Fruit fly (Drosophila melanogaster) whole organism: ENCODE results near the gene Naa30A.

Source experiments
- CG8478 ChIP-seq: fragments of >200 bp; optimal IDR thresholded peaks from 2 replicates; lab custom pipeline; 2018; ENCODE audit warnings: inconsistent platforms
- Dll ChIP-seq: fragments of >200 bp; optimal IDR thresholded peaks from 2 replicates; lab custom pipeline; 2017
- EcR ChIP-seq, 2 experiments: fragments of >200 bp; optimal IDR thresholded peaks; 2 replicates each; lab custom pipeline; 2017; ENCODE audit warnings: missing biosample characterization in 2 of 2, missing genetic modification characterization in 2 of 2, missing genetic modification reagents in 2 of 2
- pan ChIP-seq: fragments of >200 bp; optimal IDR thresholded peaks from 2 replicates; lab custom pipeline; 2017
- psq ChIP-seq: fragments of >200 bp; optimal IDR thresholded peaks from 2 replicates; lab custom pipeline; 2017
- usp ChIP-seq: fragments of >200 bp; optimal IDR thresholded peaks from 2 replicates; lab custom pipeline; 2017; ENCODE audit warnings: missing biosample characterization, missing genetic modification characterization, mixed read lengths

Naa30A gene

dm6 chrX:1341944-1342392, at the start of gene Naa30A:
Gene Naa30A, plus strand, starts transcription at chrX:1342106.
- TF ChIP-seq pan (lab: Kevin White, UChicago) (no peak), CG8478 (lab: Kevin White, UChicago) (no peak), EcR (GFP tag; optimal IDR thresholded peaks at IDR 0.05; lab: Kevin White, UChicago) (no peak), psq (lab: Kevin White, UChicago) (no peak), usp (GFP tag; lab: Kevin White, UChicago) (no peak), Dll (lab: Kevin White, UChicago) (no peak)

DNA sequence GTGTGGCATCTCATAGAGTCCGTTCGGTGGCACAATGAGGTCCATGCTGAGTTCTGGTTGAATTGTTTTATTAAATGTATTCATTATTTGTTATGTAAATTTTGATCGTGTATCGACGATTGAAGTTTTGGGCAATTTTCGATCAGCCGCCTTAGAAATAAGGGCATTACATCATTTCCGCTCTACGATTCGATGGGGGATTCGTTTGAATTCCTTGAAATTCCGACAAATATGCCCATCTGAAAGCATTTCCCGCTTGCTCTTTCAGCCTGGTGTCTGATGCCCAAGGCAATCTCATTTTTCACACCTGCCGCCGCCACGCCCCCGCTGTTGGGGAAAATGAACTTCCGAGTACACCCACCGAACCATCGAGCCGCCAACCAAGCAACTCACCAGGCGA, 43.6 kb upstream of the Naa30A start, which contains the start of gene CG32811:
TSS of gene CG32811 (minus strand) at position 101 of the 400 bp plus-strand sequence.
- TF ChIP-seq CG8478 (lab: Kevin White, UChicago), result no peak
- TF ChIP-seq Dll (lab: Kevin White, UChicago), result no peak
- no peak for TF ChIP-seq psq (lab: Kevin White, UChicago)
- no peak for TF ChIP-seq pan (lab: Kevin White, UChicago)
- no peak for TF ChIP-seq usp (GFP tag; lab: Kevin White, UChicago)

dm6 chrX:1299928-1300327, 42.0 kb upstream of the Naa30A start:
- TF ChIP-seq psq (lab: Kevin White, UChicago) (no peak), pan (lab: Kevin White, UChicago) (no peak), Dll (lab: Kevin White, UChicago) (no peak), EcR (GFP tag; optimal IDR thresholded peaks at IDR 0.05; lab: Kevin White, UChicago) (no peak), usp (GFP tag; lab: Kevin White, UChicago) (no peak), CG8478 (lab: Kevin White, UChicago) (no peak)

DNA sequence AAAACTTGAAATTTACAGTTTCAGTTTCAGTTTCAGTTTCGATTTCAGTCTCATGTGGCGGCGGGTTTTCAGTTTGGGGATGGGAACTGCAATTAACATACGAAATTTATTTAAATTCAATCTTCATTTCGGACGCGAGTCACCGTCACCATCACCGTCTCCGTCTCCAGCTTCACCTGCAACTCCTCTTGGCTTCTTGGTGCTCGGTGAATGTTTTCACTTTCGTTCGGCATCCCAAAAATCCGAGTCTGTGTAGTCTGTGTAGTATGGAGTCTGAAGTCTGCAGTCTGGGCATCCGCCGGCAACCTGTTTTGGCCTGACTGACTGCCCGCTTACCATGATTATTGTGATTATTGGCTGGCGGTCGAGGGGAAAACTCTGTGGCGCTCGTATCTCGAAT, 37.9 kb upstream of the Naa30A start:
- TF ChIP-seq EcR (GFP tag; optimal IDR thresholded peaks at IDR 0.05; lab: Kevin White, UChicago), result no peak
- TF ChIP-seq psq (lab: Kevin White, UChicago), result no peak
- no peak for TF ChIP-seq pan (lab: Kevin White, UChicago)
- no peak for TF ChIP-seq usp (GFP tag; lab: Kevin White, UChicago)
- no peak for TF ChIP-seq CG8478 (lab: Kevin White, UChicago)
- TF ChIP-seq Dll (lab: Kevin White, UChicago), result no peak

- TF ChIP-seq CG8478 (lab: Kevin White, UChicago) (no peak), Dll (lab: Kevin White, UChicago) (no peak), usp (GFP tag; lab: Kevin White, UChicago) (no peak), psq (lab: Kevin White, UChicago) (no peak), EcR (GFP tag; optimal IDR thresholded peaks at IDR 0.05; lab: Kevin White, UChicago) (no peak)
Observed at dm6 chrX:1308444-1308843, 33.5 kb upstream of the Naa30A start.

DNA sequence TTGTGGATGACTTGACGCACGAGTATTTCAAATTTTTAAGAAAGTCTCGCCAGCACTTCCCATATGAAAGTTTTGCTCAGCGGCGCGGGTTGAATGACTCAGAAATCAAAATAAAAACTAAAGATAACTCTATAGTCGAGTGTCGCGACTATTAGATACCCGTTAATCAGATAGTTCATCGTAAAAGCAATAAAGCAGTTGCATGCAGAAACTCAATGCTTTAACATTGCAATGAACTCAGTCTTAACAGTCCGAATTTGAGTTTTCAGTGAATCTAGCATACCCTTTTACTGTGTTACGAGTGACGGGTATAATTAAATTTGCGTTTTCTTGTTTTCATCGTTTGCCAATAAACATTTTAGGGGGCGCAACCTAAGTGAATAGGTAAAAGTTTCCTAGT, 30.7 kb upstream of the Naa30A start:
- TF ChIP-seq psq (lab: Kevin White, UChicago) (no peak), Dll (lab: Kevin White, UChicago) (no peak), pan (lab: Kevin White, UChicago) (no peak), usp (GFP tag; lab: Kevin White, UChicago) (no peak)

DNA sequence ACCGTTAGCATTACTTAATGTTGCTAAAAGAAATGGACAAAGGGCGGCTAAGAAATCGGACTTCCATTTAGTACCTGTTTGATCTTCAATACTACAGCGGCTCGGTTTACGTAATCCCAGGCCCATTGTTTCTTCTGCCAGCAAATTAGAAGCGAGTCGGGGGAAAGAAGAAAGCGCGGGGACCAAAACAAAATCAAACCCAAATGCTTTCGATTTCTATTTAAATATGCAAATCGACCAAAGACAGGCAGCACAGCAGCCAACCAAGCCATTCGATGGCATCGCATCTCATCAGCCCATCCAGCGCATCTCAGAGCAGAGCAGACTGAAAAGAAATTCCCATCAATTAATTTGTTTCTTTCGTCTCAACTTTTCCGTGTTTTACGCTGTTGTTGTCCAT, 29.4 kb upstream of the Naa30A start:
- TF ChIP-seq CG8478 (lab: Kevin White, UChicago) (no peak), EcR (GFP tag; optimal IDR thresholded peaks at IDR 0.05; lab: Kevin White, UChicago) (no peak), usp (GFP tag; lab: Kevin White, UChicago) (no peak), pan (lab: Kevin White, UChicago) (no peak), Dll (lab: Kevin White, UChicago) (no peak), psq (lab: Kevin White, UChicago) (no peak)

dm6 chrX:1320144-1320981, 21.5 kb upstream of the Naa30A start:
- no peak for TF ChIP-seq psq (lab: Kevin White, UChicago)
- peak in 1 of 2 experiments; percentile 60 for TF ChIP-seq EcR (GFP tag; optimal IDR thresholded peaks at IDR 0.05; lab: Kevin White, UChicago)

DNA sequence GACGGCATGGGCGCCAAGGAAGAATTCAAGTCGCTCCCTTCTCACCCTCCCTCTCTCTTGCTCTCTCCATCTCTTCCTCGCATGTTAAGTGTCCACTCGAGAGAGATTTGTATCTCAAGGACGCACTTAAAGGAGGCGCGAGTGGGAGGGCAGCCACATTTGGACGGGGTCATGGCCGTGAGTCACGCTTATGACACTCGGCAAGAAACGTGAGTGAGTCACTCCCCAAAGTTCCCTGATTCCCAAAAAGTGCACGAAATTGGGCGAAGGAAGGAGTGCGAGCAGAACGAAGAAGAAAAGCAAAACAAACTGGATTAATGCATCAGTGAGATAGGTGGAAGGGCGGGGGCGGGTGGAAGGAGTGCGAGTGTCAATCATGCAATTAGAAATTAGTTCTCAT, 20.9 kb upstream of the Naa30A start:
- no peak for TF ChIP-seq Dll (lab: Kevin White, UChicago)
- no peak for TF ChIP-seq EcR (GFP tag; optimal IDR thresholded peaks at IDR 0.05; lab: Kevin White, UChicago)
- TF ChIP-seq psq (lab: Kevin White, UChicago), result no peak
- no peak for TF ChIP-seq pan (lab: Kevin White, UChicago)
- TF ChIP-seq CG8478 (lab: Kevin White, UChicago), result no peak
- TF ChIP-seq usp (GFP tag; lab: Kevin White, UChicago), result no peak

DNA sequence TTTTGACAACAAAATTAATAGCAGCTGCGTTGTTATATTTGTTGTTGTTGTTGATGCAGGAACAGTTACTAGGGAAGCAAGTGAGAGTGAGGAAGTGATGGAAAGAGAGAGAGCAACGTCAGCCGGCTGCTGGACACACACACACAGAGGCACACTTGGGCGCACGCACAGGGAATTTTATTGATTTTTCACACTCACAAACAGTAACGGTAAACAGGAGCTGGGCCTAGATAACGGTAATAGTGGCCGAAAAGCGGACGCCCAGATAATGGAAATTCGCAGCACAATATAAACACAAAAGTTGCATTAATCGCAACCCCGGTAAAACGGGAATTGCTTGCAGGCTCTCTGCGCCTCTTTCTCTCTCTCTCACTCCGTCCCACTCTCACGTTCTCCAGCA, 20.2 kb upstream of the Naa30A start:
- TF ChIP-seq CG8478 (lab: Kevin White, UChicago) (no peak), usp (GFP tag; lab: Kevin White, UChicago) (no peak), EcR (GFP tag; optimal IDR thresholded peaks at IDR 0.05; lab: Kevin White, UChicago) (no peak), pan (lab: Kevin White, UChicago) (no peak), Dll (lab: Kevin White, UChicago) (no peak), psq (lab: Kevin White, UChicago) (no peak)

DNA sequence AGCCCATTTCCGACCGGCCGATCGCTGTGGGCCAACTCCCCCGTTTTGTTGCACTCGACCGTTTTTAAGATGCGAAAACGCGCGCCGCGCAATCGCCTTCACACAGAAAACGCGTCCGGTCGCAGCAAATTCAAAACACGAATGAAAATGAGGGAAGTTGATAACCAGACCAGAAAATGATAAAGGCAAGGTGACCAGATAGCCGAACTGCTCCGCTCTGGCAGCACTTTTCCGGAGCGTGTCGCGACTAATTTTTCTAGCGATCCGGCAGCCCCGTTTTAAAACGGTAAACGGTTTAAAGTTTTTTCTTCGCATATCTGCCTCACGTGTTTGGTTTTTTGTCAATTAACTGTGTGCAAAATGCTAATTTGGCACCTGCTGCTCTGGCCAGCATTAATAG, 19.7 kb upstream of the Naa30A start, which contains the start of gene DAAM:
TSS of gene DAAM (minus strand) at position 149 of the 400 bp plus-strand sequence.
- TF ChIP-seq EcR (GFP tag; optimal IDR thresholded peaks at IDR 0.05; lab: Kevin White, UChicago), result no peak
- TF ChIP-seq Dll (lab: Kevin White, UChicago), result no peak
- no peak for TF ChIP-seq CG8478 (lab: Kevin White, UChicago)
- TF ChIP-seq usp (GFP tag; lab: Kevin White, UChicago), result no peak
- TF ChIP-seq psq (lab: Kevin White, UChicago), result no peak
- no peak for TF ChIP-seq pan (lab: Kevin White, UChicago)
